Fruit fly (Drosophila melanogaster): Measurements from ENCODE around the gene CG3430.

CG3430 gene

DNA sequence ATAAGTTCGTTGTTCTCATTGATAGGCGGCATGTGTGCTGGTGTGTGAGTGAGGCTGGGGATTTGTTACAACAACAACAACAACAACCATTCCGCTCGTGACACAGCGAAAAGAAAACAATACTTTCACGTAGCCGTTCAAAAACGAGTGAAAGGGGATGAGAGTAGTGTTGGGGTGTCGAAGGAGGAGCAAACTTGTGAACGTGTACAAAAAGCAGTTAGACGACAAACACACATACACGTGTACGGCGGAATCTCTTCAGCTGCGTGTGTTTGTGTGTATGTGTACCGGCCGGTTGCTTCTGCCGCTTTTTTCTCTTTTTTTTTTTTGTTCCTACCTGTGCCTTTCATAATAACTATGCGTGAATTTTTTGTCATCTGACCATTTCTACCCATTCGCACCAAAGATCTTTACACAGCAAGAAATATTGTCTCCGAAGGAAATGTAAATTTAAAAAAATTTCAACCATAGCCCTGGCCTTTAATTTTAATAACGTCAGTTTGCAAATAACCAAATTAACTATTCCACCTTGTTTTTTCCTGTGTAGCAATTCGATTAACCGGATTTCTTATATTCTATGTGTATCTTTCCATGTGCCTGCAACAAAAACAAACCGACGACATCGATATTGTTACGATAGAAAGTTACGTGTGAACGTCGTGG, 34.6 kb upstream of the CG3430 start (continued):
- TF ChIP-seq Xbp1 (GFP tag; optimal IDR thresholded peaks at IDR 0.05): peak; percentile 76
- TF ChIP-seq otp (GFP tag; IDR thresholded peaks at IDR 0.05): no peak; the same call in 2 of the 3 replicates
- TF ChIP-seq lbe (GFP tag; optimal IDR thresholded peaks at IDR 0.05): peak; percentile 26
- no peak; the same call in 1 of the 2 replicates for TF ChIP-seq ssp (GFP tag; IDR thresholded peaks at IDR 0.05)
- TF ChIP-seq Sox100B (GFP tag; optimal IDR thresholded peaks at IDR 0.05): peak; percentile 41
- TF ChIP-seq CG10959 (GFP tag; IDR thresholded peaks at IDR 0.05): no peak
- TF ChIP-seq amos (GFP tag; IDR thresholded peaks at IDR 0.05; ENCODE audit: partially characterized antibody): no peak
- TF ChIP-seq CG10321 (GFP tag; IDR thresholded peaks at IDR 0.05): no peak
- TF ChIP-seq ato (GFP tag; IDR thresholded peaks at IDR 0.05; ENCODE audit: partially characterized antibody): no peak
- peak; percentile 37 for TF ChIP-seq Elba2 (GFP tag; optimal IDR thresholded peaks at IDR 0.05)
- TF ChIP-seq unpg (GFP tag; optimal IDR thresholded peaks at IDR 0.05): no peak
- TF ChIP-seq inv (GFP tag; IDR thresholded peaks at IDR 0.05; ENCODE audit: partially characterized antibody): no peak
- no peak for TF ChIP-seq cas (GFP tag; IDR thresholded peaks at IDR 0.05)
- TF ChIP-seq CG14441 (GFP tag; IDR thresholded peaks at IDR 0.05): no peak
- peak; percentile 52 for TF ChIP-seq emc (GFP tag; optimal IDR thresholded peaks at IDR 0.05)
- TF ChIP-seq Hmr (GFP tag; optimal IDR thresholded peaks at IDR 0.05): no peak
- TF ChIP-seq dm (GFP tag; optimal IDR thresholded peaks at IDR 0.05): peak; percentile 23
- TF ChIP-seq Hey (tag; optimal IDR thresholded peaks at IDR 0.05): no peak
- peak; percentile 62 for TF ChIP-seq nmo (GFP tag; optimal IDR thresholded peaks at IDR 0.05)
- peak; percentile 52 for TF ChIP-seq CG12155 (GFP tag; optimal IDR thresholded peaks at IDR 0.05)
- no peak for TF ChIP-seq mirr (GFP tag; optimal IDR thresholded peaks at IDR 0.05)
- peak; percentile 74 for TF ChIP-seq ind (GFP tag; optimal IDR thresholded peaks at IDR 0.05)
- no peak for TF ChIP-seq h (optimal IDR thresholded peaks at IDR 0.05)
- peak; percentile 32 for TF ChIP-seq Bteb2 (GFP tag; optimal IDR thresholded peaks at IDR 0.05)
- no peak for TF ChIP-seq CG5180 (GFP tag; optimal IDR thresholded peaks at IDR 0.05)
- TF ChIP-seq PHDP (tag; optimal IDR thresholded peaks at IDR 0.05): peak; percentile 60
- peak; percentile 57 for TF ChIP-seq CG10147 (GFP tag; optimal IDR thresholded peaks at IDR 0.05)
- TF ChIP-seq CG11695 (GFP tag; IDR thresholded peaks at IDR 0.05): peak; percentile 76
- no peak for TF ChIP-seq Tbp (GFP tag; optimal IDR thresholded peaks at IDR 0.05)
- no peak for TF ChIP-seq Eip74EF (GFP tag; optimal IDR thresholded peaks at IDR 0.05)
- no peak for TF ChIP-seq dati (GFP tag; IDR thresholded peaks at IDR 0.05)
- TF ChIP-seq CG12391 (tag; optimal IDR thresholded peaks at IDR 0.05): peak; percentile 79
- no peak for TF ChIP-seq crp (GFP tag; optimal IDR thresholded peaks at IDR 0.05)
- TF ChIP-seq Mes4 (GFP tag; optimal IDR thresholded peaks at IDR 0.05): peak; percentile 66
- TF ChIP-seq eve (GFP tag; optimal IDR thresholded peaks at IDR 0.05): no peak
- no peak for TF ChIP-seq CG6175 (GFP tag; IDR thresholded peaks at IDR 0.05)
- TF ChIP-seq Poxn (GFP tag; IDR thresholded peaks at IDR 0.05): no peak
- peak; percentile 53 for TF ChIP-seq Six4 (GFP tag; optimal IDR thresholded peaks at IDR 0.05)
- TF ChIP-seq her (GFP tag; optimal IDR thresholded peaks at IDR 0.05): peak; percentile 48
- TF ChIP-seq Stat92E (GFP tag; optimal IDR thresholded peaks at IDR 0.05): no peak
- no peak for TF ChIP-seq exex (tag; optimal IDR thresholded peaks at IDR 0.05)
- TF ChIP-seq CG3838 (GFP tag; optimal IDR thresholded peaks at IDR 0.05): no peak
- peak; percentile 46 for TF ChIP-seq CG10462 (GFP tag; optimal IDR thresholded peaks at IDR 0.05)
- TF ChIP-seq Nf-YC (tag; optimal IDR thresholded peaks at IDR 0.05): no peak
- peak; percentile 68 for TF ChIP-seq grau (tag; optimal IDR thresholded peaks at IDR 0.05)
- peak; percentile 78 for TF ChIP-seq CG10979 (tag; optimal IDR thresholded peaks at IDR 0.05)
- TF ChIP-seq CG14710 (tag; optimal IDR thresholded peaks at IDR 0.05): peak; percentile 60
- TF ChIP-seq tll (GFP tag; optimal IDR thresholded peaks at IDR 0.05): no peak
- no peak for TF ChIP-seq CG15479 (GFP tag; optimal IDR thresholded peaks at IDR 0.05)

Measured in whole organism, embryonic.